Fruit fly (Drosophila melanogaster) whole organism, embryonic: ENCODE measurements around the gene Fbp1.

Experiments used
- Aef1 ChIP-seq: fragments of 200-800 bp; sonication (Bioruptor generic); IDR thresholded peaks from 3 replicates; pipeline ENCODE4 v1.3.6; 2022; ENCODE audit warnings: missing biosample characterization, missing genetic modification characterization
- CG10209 ChIP-seq: fragments of 200-800 bp; sonication (Bioruptor generic); optimal IDR thresholded peaks from 3 replicates; lab custom pipeline; 2017; ENCODE audit warnings: missing biosample characterization, mild to moderate bottlenecking, missing genetic modification characterization, missing genetic modification reagents
- CG11456 ChIP-seq: fragments of 200-800 bp; sonication (Bioruptor generic); IDR thresholded peaks from 3 replicates; pipeline ENCODE4 v1.3.6; 2022; ENCODE audit warnings: missing biosample characterization, missing genetic modification characterization
- CG1233 ChIP-seq: fragments of 200-800 bp; sonication (Bioruptor generic); optimal IDR thresholded peaks from 4 replicates; lab custom pipeline; 2018; ENCODE audit warnings: missing biosample characterization, mild to moderate bottlenecking, missing genetic modification characterization
- CG14667 ChIP-seq: fragments of 200-800 bp; sonication (Bioruptor generic); IDR thresholded peaks from 2 replicates; pipeline ENCODE4 v1.3.6; 2022; ENCODE audit warnings: missing biosample characterization, missing genetic modification characterization
- CG15479 ChIP-seq: fragments of 200-800 bp; sonication (Bioruptor generic); optimal IDR thresholded peaks from 3 replicates; lab custom pipeline; 2019; ENCODE audit warnings: missing biosample characterization, mild to moderate bottlenecking, missing genetic modification characterization, moderate library complexity
- CG15601 ChIP-seq: fragments of 200-800 bp; sonication (Bioruptor generic); optimal IDR thresholded peaks from 3 replicates; lab custom pipeline; 2019; ENCODE audit warnings: missing biosample characterization, mild to moderate bottlenecking, missing genetic modification characterization, moderate library complexity
- CG16779 ChIP-seq: fragments of 200-800 bp; sonication (Bioruptor generic); IDR thresholded peaks from 2 replicates; pipeline ENCODE4 v1.3.6; 2022; ENCODE audit warnings: missing biosample characterization, missing genetic modification characterization
- CG17361 ChIP-seq: fragments of 200-800 bp; sonication (Bioruptor generic); IDR thresholded peaks from 3 replicates; pipeline ENCODE4 v1.3.6; 2022; ENCODE audit warnings: missing biosample characterization, missing genetic modification characterization
- CG17385 ChIP-seq: fragments of 200-800 bp; sonication (Bioruptor generic); optimal IDR thresholded peaks from 3 replicates; lab custom pipeline; 2018; ENCODE audit warnings: missing biosample characterization, mild to moderate bottlenecking, missing genetic modification characterization
- CG17912 ChIP-seq: fragments of 200-800 bp; sonication (Bioruptor generic); optimal IDR thresholded peaks from 2 replicates; lab custom pipeline; 2018; ENCODE audit warnings: missing biosample characterization, mild to moderate bottlenecking, missing genetic modification characterization
- CG1832 ChIP-seq: fragments of 200-800 bp; sonication (Bioruptor generic); optimal IDR thresholded peaks from 2 replicates; lab custom pipeline; 2017; ENCODE audit warnings: missing biosample characterization, mild to moderate bottlenecking, missing genetic modification characterization, inconsistent platforms
- CG18764 ChIP-seq: fragments of 200-800 bp; sonication (Bioruptor generic); optimal IDR thresholded peaks from 3 replicates; lab custom pipeline; 2016; ENCODE audit warnings: missing biosample characterization, missing genetic modification characterization
- CG3163 ChIP-seq: fragments of 200-800 bp; sonication (Bioruptor generic); optimal IDR thresholded peaks from 3 replicates; lab custom pipeline; 2016; ENCODE audit warnings: missing biosample characterization, missing genetic modification characterization
- CG6254 ChIP-seq: fragments of 200-800 bp; sonication (Bioruptor generic); optimal IDR thresholded peaks from 3 replicates; lab custom pipeline; 2017; ENCODE audit warnings: mild to moderate bottlenecking, missing biosample characterization, missing genetic modification reagents, missing genetic modification characterization
- CG6654 ChIP-seq: fragments of 200-800 bp; sonication (Bioruptor generic); optimal IDR thresholded peaks from 2 replicates; lab custom pipeline; 2017; ENCODE audit warnings: missing biosample characterization, mild to moderate bottlenecking, missing genetic modification characterization
- CG6813 ChIP-seq: fragments of 200-800 bp; sonication (Bioruptor generic); optimal IDR thresholded peaks from 2 replicates; lab custom pipeline; 2017; ENCODE audit warnings: missing biosample characterization, missing genetic modification characterization, mild to moderate bottlenecking, moderate library complexity, missing genetic modification reagents
- CG7271 ChIP-seq: fragments of 200-800 bp; sonication (Bioruptor generic); optimal IDR thresholded peaks from 2 replicates; lab custom pipeline; 2018; ENCODE audit warnings: missing biosample characterization, mild to moderate bottlenecking, missing genetic modification characterization, moderate library complexity
- CG7372 ChIP-seq: fragments of 200-800 bp; sonication (Bioruptor generic); IDR thresholded peaks from 2 replicates; pipeline ENCODE4 v1.3.6; 2022; ENCODE audit warnings: missing biosample characterization, missing genetic modification characterization
- Dek ChIP-seq: fragments of 200-800 bp; sonication (Bioruptor generic); optimal IDR thresholded peaks from 3 replicates; lab custom pipeline; 2019; ENCODE audit warnings: missing biosample characterization, mild to moderate bottlenecking, missing genetic modification characterization, moderate library complexity
- Dll ChIP-seq: fragments of 200-800 bp; sonication (Bioruptor generic); IDR thresholded peaks from 4 replicates; pipeline ENCODE4 v1.3.6; 2022; ENCODE audit warnings: missing biosample characterization, missing genetic modification characterization; ENCODE audit not compliant: partially characterized antibody
- Gsc ChIP-seq: fragments of 200-800 bp; sonication (Bioruptor generic); IDR thresholded peaks from 2 replicates; pipeline ENCODE4 v1.3.6; 2022; ENCODE audit warnings: missing biosample characterization, missing genetic modification characterization
- HmgD ChIP-seq: fragments of 200-800 bp; sonication (Bioruptor generic); optimal IDR thresholded peaks from 3 replicates; lab custom pipeline; 2016; ENCODE audit warnings: missing biosample characterization, missing genetic modification characterization
- HmgZ ChIP-seq: fragments of 200-800 bp; sonication (Bioruptor generic); optimal IDR thresholded peaks from 2 replicates; lab custom pipeline; 2018; ENCODE audit warnings: missing biosample characterization, mild to moderate bottlenecking, missing genetic modification characterization
- Mes4 ChIP-seq: fragments of 200-800 bp; sonication (Bioruptor generic); optimal IDR thresholded peaks from 2 replicates; lab custom pipeline; 2016; ENCODE audit warnings: missing biosample characterization, missing genetic modification characterization
- Nf-YB ChIP-seq: fragments of 200-800 bp; sonication (Bioruptor generic); optimal IDR thresholded peaks from 3 replicates; lab custom pipeline; 2019; ENCODE audit warnings: missing biosample characterization, mild to moderate bottlenecking, missing genetic modification characterization, moderate library complexity
- Opbp ChIP-seq: fragments of 200-800 bp; sonication (Bioruptor generic); IDR thresholded peaks from 3 replicates; pipeline ENCODE4 v1.3.6; 2022; ENCODE audit warnings: missing biosample characterization, missing genetic modification characterization; ENCODE audit not compliant: partially characterized antibody
- Sox100B ChIP-seq: fragments of 200-800 bp; sonication (Bioruptor generic); optimal IDR thresholded peaks from 3 replicates; lab custom pipeline; 2018; ENCODE audit warnings: missing biosample characterization, mild to moderate bottlenecking, missing genetic modification characterization
- ac ChIP-seq: fragments of 200-800 bp; sonication (Bioruptor generic); optimal IDR thresholded peaks from 3 replicates; lab custom pipeline; 2017; ENCODE audit warnings: missing biosample characterization, mild to moderate bottlenecking, missing genetic modification characterization
- chn ChIP-seq: fragments of 200-800 bp; sonication (Bioruptor generic); optimal IDR thresholded peaks from 2 replicates; lab custom pipeline; 2016; ENCODE audit warnings: missing biosample characterization, missing genetic modification characterization
- danr ChIP-seq: fragments of 200-800 bp; sonication (Bioruptor generic); IDR thresholded peaks from 2 replicates; pipeline ENCODE4 v1.3.6; 2022; ENCODE audit warnings: missing biosample characterization, missing genetic modification characterization
- dati ChIP-seq: fragments of 200-800 bp; sonication (Bioruptor generic); IDR thresholded peaks from 2 replicates; pipeline ENCODE4 v1.3.6; 2022; ENCODE audit warnings: missing biosample characterization, missing genetic modification characterization
- dmrt11E ChIP-seq: fragments of 200-800 bp; sonication (Bioruptor generic); optimal IDR thresholded peaks from 3 replicates; lab custom pipeline; 2018; ENCODE audit warnings: missing biosample characterization, mild to moderate bottlenecking, missing genetic modification characterization, moderate library complexity
- esg ChIP-seq: fragments of 200-800 bp; sonication (Bioruptor generic); conservative IDR thresholded peaks from 2 replicates; pipeline ENCODE4 v1.3.6; 2022; ENCODE audit warnings: missing biosample characterization, missing genetic modification characterization
- fd102C ChIP-seq: fragments of 200-800 bp; sonication (Bioruptor generic); optimal IDR thresholded peaks from 2 replicates; lab custom pipeline; 2018; ENCODE audit warnings: missing biosample characterization, mild to moderate bottlenecking, missing genetic modification characterization, moderate library complexity
- fd64A ChIP-seq: fragments of 200-800 bp; sonication (Bioruptor generic); optimal IDR thresholded peaks from 3 replicates; lab custom pipeline; 2018; ENCODE audit warnings: missing biosample characterization, mild to moderate bottlenecking, missing genetic modification characterization
- ham ChIP-seq: fragments of 200-800 bp; sonication (Bioruptor generic); IDR thresholded peaks from 2 replicates; pipeline ENCODE4 v1.3.6; 2022; ENCODE audit warnings: missing biosample characterization, missing genetic modification characterization
- hth ChIP-seq: fragments of >200 bp; optimal IDR thresholded peaks from 2 replicates; lab custom pipeline; 2017; ENCODE audit warnings: inconsistent platforms
- ind ChIP-seq: fragments of 200-800 bp; sonication (Bioruptor generic); optimal IDR thresholded peaks from 3 replicates; lab custom pipeline; 2016; ENCODE audit warnings: missing biosample characterization, missing genetic modification characterization
- mam ChIP-seq: fragments of 200-800 bp; sonication (Bioruptor generic); optimal IDR thresholded peaks from 3 replicates; lab custom pipeline; 2016; ENCODE audit warnings: missing biosample characterization, missing genetic modification characterization
- nerfin-1 ChIP-seq: fragments of 200-800 bp; sonication (Bioruptor generic); optimal IDR thresholded peaks from 3 replicates; lab custom pipeline; 2019; ENCODE audit warnings: missing biosample characterization, mild to moderate bottlenecking, missing genetic modification characterization, moderate library complexity
- peb ChIP-seq: fragments of 200-800 bp; sonication (Bioruptor generic); IDR thresholded peaks from 2 replicates; pipeline ENCODE4 v1.3.6; 2022; ENCODE audit warnings: missing biosample characterization, missing genetic modification characterization
- pzg ChIP-seq: fragments of 200-800 bp; sonication (Bioruptor generic); optimal IDR thresholded peaks from 3 replicates; lab custom pipeline; 2018; ENCODE audit warnings: missing biosample characterization, mild to moderate bottlenecking, missing genetic modification characterization, moderate library complexity
- ranshi ChIP-seq: fragments of 200-800 bp; sonication (Bioruptor generic); IDR thresholded peaks from 2 replicates; pipeline ENCODE4 v1.3.6; 2022; ENCODE audit warnings: missing biosample characterization, missing genetic modification characterization
- sc ChIP-seq, 3 experiments: fragments of >200 bp in 2 of 3; fragments of 200-800 bp in 1 of 3; sonication (Bioruptor generic) in 1 of 3; optimal IDR thresholded peaks; 2 replicates in 2 of 3; 3 replicates in 1 of 3; lab custom pipeline; 2017; ENCODE audit warnings: mild to moderate bottlenecking in 1 of 3, missing biosample characterization in 1 of 3, missing genetic modification characterization in 1 of 3, missing genetic modification reagents in 1 of 3
- sqz ChIP-seq: fragments of 200-800 bp; sonication (Bioruptor generic); optimal IDR thresholded peaks from 3 replicates; lab custom pipeline; 2018; ENCODE audit warnings: missing biosample characterization, mild to moderate bottlenecking, missing genetic modification characterization
- stc ChIP-seq: fragments of 200-800 bp; sonication (Bioruptor generic); IDR thresholded peaks from 2 replicates; pipeline ENCODE4 v1.3.6; 2022; ENCODE audit warnings: missing biosample characterization, missing genetic modification characterization
- twi ChIP-seq: fragments of 200-800 bp; optimal IDR thresholded peaks from 2 replicates; lab custom pipeline; 2019; ENCODE audit warnings: missing biosample characterization, mild to moderate bottlenecking, missing genetic modification characterization, moderate library complexity
- unpg ChIP-seq: fragments of 200-800 bp; sonication (Bioruptor generic); optimal IDR thresholded peaks from 3 replicates; lab custom pipeline; 2018; ENCODE audit warnings: missing biosample characterization, mild to moderate bottlenecking, missing genetic modification characterization, moderate library complexity
- z ChIP-seq: fragments of 200-800 bp; sonication (Bioruptor generic); IDR thresholded peaks from 3 replicates; pipeline ENCODE4 v1.3.6; 2022; ENCODE audit warnings: missing biosample characterization, missing genetic modification characterization

The Fbp1 gene

dm6 chr3L:14111411-14111810, 13.6 kb upstream of the Fbp1 start (continued):
- TF ChIP-seq Aef1 (peak; percentile 89), ranshi (peak; percentile 65; the same call in 1 of the 2 replicates), mam (GFP tag; lab: Kevin White, UChicago) (peak; percentile 89), CG11456 (GFP tag; lab: Robert Waterston, UW) (peak; percentile 98), CG10209 (peak; percentile 69), CG15601 (tag; lab: Kevin White, UChicago) (peak; percentile 82), fd64A (GFP tag; lab: Kevin White, UChicago) (no peak), ham (no peak), Nf-YB (GFP tag; lab: Kevin White, UChicago) (peak; percentile 44), CG14667 (GFP tag; lab: Robert Waterston, UW) (peak; percentile 90), HmgZ (tag; lab: Kevin White, UChicago) (peak; percentile 87), CG16779 (GFP tag; lab: Robert Waterston, UW) (peak; percentile 57; the same call in 1 of the 2 replicates), CG1832 (GFP tag; lab: Kevin White, UChicago) (no peak), CG7271 (tag; lab: Kevin White, UChicago) (peak; percentile 45), Dek (tag; lab: Kevin White, UChicago) (peak; percentile 83), esg (GFP tag; lab: Robert Waterston, UW) (0 out of 2 replicates have a peak, but pooled peaks have one; percentile 21), danr (GFP tag; lab: Robert Waterston, UW) (peak; percentile 73; the same call in 1 of the 2 replicates), Sox100B (no peak), stc (GFP tag; lab: Robert Waterston, UW) (peak; percentile 38; the same call in 1 of the 2 replicates), HmgD (peak; percentile 95), CG17912 (peak; percentile 91), Opbp (GFP tag; lab: Robert Waterston, UW) (peak; percentile 67), CG1233 (GFP tag; lab: Kevin White, UChicago) (peak; percentile 59), CG15479 (GFP tag; lab: Kevin White, UChicago) (no peak), ind (GFP tag; lab: Kevin White, UChicago) (peak; percentile 84), hth (no peak), CG3163 (peak; percentile 80), fd102C (GFP tag; lab: Kevin White, UChicago) (peak; percentile 72), CG17361 (GFP tag; lab: Robert Waterston, UW) (peak; percentile 54; the same call in 1 of the 3 replicates), Mes4 (GFP tag; lab: Kevin White, UChicago) (peak; percentile 82), z (GFP tag; lab: Robert Waterston, UW) (no peak), dmrt11E (tag; lab: Kevin White, UChicago) (peak; percentile 76), CG7372 (GFP tag; lab: Robert Waterston, UW) (peak; percentile 74), pzg (GFP tag; lab: Kevin White, UChicago) (peak; percentile 5), peb (GFP tag; lab: Robert Waterston, UW) (peak; percentile 40; the same call in 1 of the 2 replicates), sqz (GFP tag; lab: Kevin White, UChicago) (no peak), twi (tag; lab: Kevin White, UChicago) (peak; percentile 59), Gsc (GFP tag; lab: Robert Waterston, UW) (peak; percentile 81), CG17385 (GFP tag; lab: Kevin White, UChicago) (peak; percentile 13), Dll (GFP tag; lab: Robert Waterston, UW) (no peak), dati (GFP tag; lab: Robert Waterston, UW) (no peak), CG6813 (GFP tag; lab: Kevin White, UChicago) (no peak), nerfin-1 (tag; lab: Kevin White, UChicago) (peak; percentile 37), CG6254 (no peak), CG6654 (GFP tag; lab: Kevin White, UChicago) (no peak), unpg (GFP tag; lab: Kevin White, UChicago) (peak; percentile 73), CG18764 (GFP tag; lab: Kevin White, UChicago) (peak; percentile 59), sc (optimal IDR thresholded peaks at IDR 0.05; lab: Kevin White, UChicago) (no peak), sc (GFP tag; optimal IDR thresholded peaks at IDR 0.05; lab: Kevin White, UChicago) (peak; percentile 43), chn (GFP tag; lab: Kevin White, UChicago) (peak; percentile 85), ac (peak; percentile 15)
